Worm (Caenorhabditis elegans) whole organism, young adult: Measurements from ENCODE around the gene T20G5.8.
A peak's percentile ranks its signal among the peaks of the same experiment; 100 is the strongest.

ENCODE experiments used
- B0261.1 ChIP-seq: sonication (generic microtip); optimal IDR thresholded peaks from 2 replicates; lab custom pipeline; 2016; ENCODE audit warnings: mild to moderate bottlenecking, missing genetic modification characterization, moderate library complexity, missing compliant biosample characterization
- F33H1.4 ChIP-seq: fragments of 200-800 bp; sonication (Bioruptor generic); IDR thresholded peaks from 2 replicates; pipeline ENCODE4 v1.3.6; 2022; ENCODE audit warnings: missing genetic modification reagents, missing genetic modification characterization, missing compliant biosample characterization
- F49E8.2 ChIP-seq: sonication (generic microtip); optimal IDR thresholded peaks from 3 replicates; lab custom pipeline; 2017; ENCODE audit warnings: missing genetic modification characterization, mild to moderate bottlenecking, missing compliant biosample characterization, antibody characterized with exemption, moderate library complexity; ENCODE audit not compliant: insufficient read depth
- F57A8.1 ChIP-seq: fragments of 200-800 bp; sonication (Bioruptor generic); optimal IDR thresholded peaks from 2 replicates; lab custom pipeline; 2018; ENCODE audit warnings: mild to moderate bottlenecking, missing genetic modification characterization, moderate library complexity, missing compliant biosample characterization
- K12H6.12 ChIP-seq: fragments of 200-800 bp; sonication (Bioruptor generic); optimal IDR thresholded peaks from 2 replicates; lab custom pipeline; 2018; ENCODE audit warnings: mild to moderate bottlenecking, missing genetic modification characterization, missing compliant biosample characterization
- T07F8.4 ChIP-seq: sonication (generic microtip); optimal IDR thresholded peaks from 2 replicates; lab custom pipeline; 2016; ENCODE audit warnings: mild to moderate bottlenecking, missing genetic modification characterization, moderate library complexity, missing compliant biosample characterization
- T26A5.8 ChIP-seq: sonication (generic microtip); optimal IDR thresholded peaks from 2 replicates; lab custom pipeline; 2016; ENCODE audit warnings: missing genetic modification characterization, missing compliant biosample characterization
- Y53F4B.3 ChIP-seq: fragments of 200-800 bp; sonication (Bioruptor generic); IDR thresholded peaks from 2 replicates; pipeline ENCODE4 v1.3.6; 2022; ENCODE audit warnings: missing genetic modification reagents, missing genetic modification characterization, missing compliant biosample characterization
- ZK185.1 ChIP-seq: sonication (generic microtip); optimal IDR thresholded peaks from 2 replicates; lab custom pipeline; 2016; ENCODE audit warnings: mild to moderate bottlenecking, missing genetic modification characterization, missing compliant biosample characterization; ENCODE audit not compliant: poor library complexity, severe bottlenecking
- ama-1 ChIP-seq, 3 experiments: fragments of 150-350 bp in 1 of 3; sonication (generic microtip) in 2 of 3; optimal IDR thresholded peaks; 2 replicates each; lab custom pipeline; 2014 to 2018; ENCODE audit warnings: missing biosample characterization in 2 of 3, missing genetic modification characterization in 2 of 3, missing genetic modification reagents in 2 of 3
- aptf-3 ChIP-seq: fragments of 200-800 bp; sonication (Bioruptor generic); IDR thresholded peaks from 2 replicates; pipeline ENCODE4 v1.3.6; 2022; ENCODE audit warnings: missing genetic modification characterization, missing compliant biosample characterization
- attf-5 ChIP-seq: fragments of 200-800 bp; sonication (Bioruptor generic); optimal IDR thresholded peaks from 2 replicates; lab custom pipeline; 2018; ENCODE audit warnings: mild to moderate bottlenecking, missing genetic modification characterization, missing compliant biosample characterization
- ceh-58 ChIP-seq: fragments of 200-800 bp; sonication (Bioruptor generic); IDR thresholded peaks from 2 replicates; pipeline ENCODE4 v1.3.6; 2022; ENCODE audit warnings: missing genetic modification characterization, missing compliant biosample characterization
- ceh-79 ChIP-seq: sonication (generic microtip); optimal IDR thresholded peaks from 2 replicates; lab custom pipeline; 2017; ENCODE audit warnings: mild to moderate bottlenecking, missing genetic modification characterization, missing compliant biosample characterization
- die-1 ChIP-seq: sonication (generic microtip); optimal IDR thresholded peaks from 2 replicates; lab custom pipeline; 2016; ENCODE audit warnings: missing genotype, mild to moderate bottlenecking, missing genetic modification characterization, missing compliant biosample characterization
- egl-18 ChIP-seq: fragments of 200-800 bp; sonication (Bioruptor generic); IDR thresholded peaks from 2 replicates; pipeline ENCODE4 v1.3.6; 2022; ENCODE audit warnings: missing genetic modification reagents, missing genetic modification characterization, missing compliant biosample characterization
- ets-4 ChIP-seq: fragments of 200-800 bp; sonication (Bioruptor generic); optimal IDR thresholded peaks from 2 replicates; lab custom pipeline; 2018; ENCODE audit warnings: mild to moderate bottlenecking, missing genetic modification characterization, missing compliant biosample characterization
- him-1 ChIP-seq: sonication (generic microtip); optimal IDR thresholded peaks from 2 replicates; lab custom pipeline; 2016; ENCODE audit warnings: missing genotype, missing genetic modification reagents, missing genetic modification characterization, missing compliant biosample characterization
- hmg-1.2 ChIP-seq: fragments of 200-800 bp; sonication (Bioruptor generic); IDR thresholded peaks from 2 replicates; pipeline ENCODE4 v1.3.6; 2022; ENCODE audit warnings: missing genetic modification reagents, missing genetic modification characterization, missing compliant biosample characterization
- lin-26 ChIP-seq: fragments of 200-800 bp; sonication (Bioruptor generic); IDR thresholded peaks from 2 replicates; pipeline ENCODE4 v1.3.6; 2022; ENCODE audit warnings: missing genetic modification reagents, missing genetic modification characterization, missing compliant biosample characterization
- lin-35 ChIP-seq, 3 experiments: fragments of 150-350 bp in 2 of 3; sonication (generic microtip) in 1 of 3; optimal IDR thresholded peaks; 2 replicates each; lab custom pipeline; 2014 to 2018; ENCODE audit warnings: missing biosample characterization in 3 of 3, missing genetic modification characterization in 3 of 3, missing genetic modification reagents in 3 of 3
- lsy-27 ChIP-seq: sonication (generic microtip); optimal IDR thresholded peaks from 2 replicates; lab custom pipeline; 2017; ENCODE audit warnings: missing genetic modification characterization, mild to moderate bottlenecking, missing compliant biosample characterization, antibody characterized with exemption, missing genotype, borderline replicate concordance; ENCODE audit not compliant: insufficient read depth
- madf-10 ChIP-seq: sonication (generic microtip); optimal IDR thresholded peaks from 2 replicates; lab custom pipeline; 2016; ENCODE audit warnings: mild to moderate bottlenecking, missing genetic modification characterization, missing compliant biosample characterization
- mel-28 ChIP-seq: sonication (generic microtip); optimal IDR thresholded peaks from 2 replicates; lab custom pipeline; 2016; ENCODE audit warnings: borderline replicate concordance, mild to moderate bottlenecking, missing genetic modification characterization, missing compliant biosample characterization
- nfya-1 ChIP-seq: sonication (generic microtip); optimal IDR thresholded peaks from 2 replicates; lab custom pipeline; 2017; ENCODE audit warnings: antibody characterized with exemption, missing compliant biosample characterization, missing genetic modification characterization, borderline replicate concordance; ENCODE audit not compliant: insufficient read depth
- nfyb-1 ChIP-seq: fragments of 200-800 bp; sonication (Bioruptor generic); IDR thresholded peaks from 2 replicates; pipeline ENCODE4 v1.3.6; 2022; ENCODE audit warnings: missing genetic modification reagents, missing genetic modification characterization, missing compliant biosample characterization
- nhr-80 ChIP-seq: sonication (generic microtip); optimal IDR thresholded peaks from 2 replicates; lab custom pipeline; 2016; ENCODE audit warnings: missing genetic modification characterization, missing compliant biosample characterization
- rcor-1 ChIP-seq: fragments of 200-800 bp; sonication (Bioruptor generic); IDR thresholded peaks from 2 replicates; pipeline ENCODE4 v1.3.6; 2022; ENCODE audit warnings: missing genetic modification reagents, missing genetic modification characterization, missing compliant biosample characterization
- rpc-1 ChIP-seq, 2 experiments: fragments of 150-350 bp in 1 of 2; sonication (generic microtip) in 1 of 2; optimal IDR thresholded peaks; 2 replicates each; lab custom pipeline; 2014 to 2018; ENCODE audit warnings: missing biosample characterization in 1 of 2, missing genetic modification characterization in 1 of 2, missing genetic modification reagents in 1 of 2, missing genotype in 1 of 2
- somi-1 ChIP-seq: fragments of 200-800 bp; sonication (Bioruptor generic); optimal IDR thresholded peaks from 2 replicates; lab custom pipeline; 2018; ENCODE audit warnings: mild to moderate bottlenecking, missing genetic modification characterization, missing compliant biosample characterization
- tbp1 ChIP-seq: fragments of 200-800 bp; sonication (Bioruptor generic); optimal IDR thresholded peaks from 2 replicates; lab custom pipeline; 2018; ENCODE audit warnings: mild to moderate bottlenecking, missing genetic modification characterization, missing compliant biosample characterization
- tlf-1 ChIP-seq: fragments of 200-800 bp; sonication (Bioruptor generic); optimal IDR thresholded peaks from 2 replicates; lab custom pipeline; 2018; ENCODE audit warnings: mild to moderate bottlenecking, missing genetic modification characterization, missing compliant biosample characterization
- unc-62 ChIP-seq: fragments of 150-350 bp; optimal IDR thresholded peaks from 2 replicates; lab custom pipeline; 2014; ENCODE audit warnings: missing biosample characterization, missing genetic modification reagents, missing genetic modification characterization
- zim-3 ChIP-seq: sonication (generic microtip); optimal IDR thresholded peaks from 2 replicates; lab custom pipeline; 2017; ENCODE audit warnings: mild to moderate bottlenecking, missing genetic modification characterization, moderate library complexity, missing compliant biosample characterization
- ztf-22 ChIP-seq: fragments of 200-800 bp; sonication (Bioruptor generic); optimal IDR thresholded peaks from 2 replicates; lab custom pipeline; 2018; ENCODE audit warnings: mild to moderate bottlenecking, missing genetic modification characterization, moderate library complexity, missing compliant biosample characterization
- ztf-25 ChIP-seq: fragments of 200-800 bp; sonication (Bioruptor generic); IDR thresholded peaks from 2 replicates; pipeline ENCODE4 v1.3.6; 2022; ENCODE audit warnings: missing genetic modification reagents, missing genetic modification characterization, missing compliant biosample characterization
- ztf-26 ChIP-seq: sonication (generic microtip); optimal IDR thresholded peaks from 2 replicates; lab custom pipeline; 2017; ENCODE audit warnings: missing genetic modification characterization, missing compliant biosample characterization
- ztf-28 ChIP-seq: fragments of 200-800 bp; sonication (Bioruptor generic); IDR thresholded peaks from 2 replicates; pipeline ENCODE4 v1.3.6; 2022; ENCODE audit warnings: missing genetic modification reagents, missing genetic modification characterization, missing compliant biosample characterization
- ztf-3 ChIP-seq: fragments of 200-800 bp; sonication (Bioruptor generic); optimal IDR thresholded peaks from 2 replicates; lab custom pipeline; 2018; ENCODE audit warnings: mild to moderate bottlenecking, missing genetic modification characterization, missing compliant biosample characterization

T20G5.8 gene

DNA sequence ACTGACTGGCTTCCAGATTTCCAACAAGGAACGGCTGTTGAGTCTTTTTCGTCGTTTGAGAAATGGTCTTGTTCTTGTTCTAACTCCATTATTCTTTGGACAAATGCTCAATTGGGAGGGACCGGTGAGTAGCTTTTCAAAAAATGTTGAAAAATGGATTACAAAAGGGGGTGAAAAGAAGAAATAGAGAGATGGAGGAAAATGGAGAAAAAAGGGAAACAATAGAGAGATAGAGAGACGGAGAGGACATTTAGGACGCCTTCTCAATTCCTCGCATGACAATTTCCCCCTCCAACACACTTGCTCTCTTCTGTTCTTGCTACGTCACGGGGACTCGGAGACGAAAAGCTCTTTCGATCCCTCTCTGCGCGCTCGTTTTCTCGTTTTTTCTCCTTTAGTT, 46.1 kb upstream of the T20G5.8 start (continued):
- TF ChIP-seq rcor-1 (0 out of 2 replicates have a peak, but pooled peaks have one; percentile 8), ztf-26 (no peak), F49E8.2 (no peak), mel-28 (tag; lab: Kevin White, UChicago) (no peak), tlf-1 (GFP tag; lab: Kevin White, UChicago) (no peak), nfyb-1 (peak; percentile 63; the same call in 1 of the 2 replicates), die-1 (tag; lab: Kevin White, UChicago) (no peak), madf-10 (no peak), unc-62 (GFP tag; lab: Kevin White, UChicago) (no peak), lin-26 (GFP tag; lab: Robert Waterston, UW) (no peak), K12H6.12 (tag; lab: Kevin White, UChicago) (peak; percentile 49), ZK185.1 (tag; lab: Kevin White, UChicago) (no peak), ztf-22 (GFP tag; lab: Kevin White, UChicago) (no peak), lin-35 (GFP tag; optimal IDR thresholded peaks at IDR 0.05; lab: Kevin White, UChicago) (peak in 1 of 3 experiments; percentile 27)

DNA sequence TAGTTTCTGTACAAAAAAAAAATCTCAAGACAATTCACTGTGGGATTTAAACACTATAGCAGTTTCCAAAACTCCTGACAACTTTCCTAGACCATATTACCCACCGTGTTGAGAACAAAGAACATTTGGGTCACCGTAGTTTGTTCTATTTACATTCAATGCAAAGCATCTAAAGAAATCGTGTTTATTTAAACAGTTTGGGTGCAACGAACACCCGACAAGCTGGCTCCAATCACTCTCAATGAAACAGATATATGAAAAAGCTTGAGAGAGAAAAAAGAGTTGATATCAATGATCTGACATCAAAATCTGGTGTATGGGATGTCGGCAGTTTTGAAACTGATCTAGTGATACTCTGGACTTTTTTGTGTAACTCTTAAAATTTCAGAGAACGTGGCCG, 44.2 kb upstream of the T20G5.8 start:
- peak; percentile 4 for TF ChIP-seq zim-3 (tag; lab: Kevin White, UChicago)
- TF ChIP-seq lsy-27 (tag; lab: Kevin White, UChicago): no peak

DNA sequence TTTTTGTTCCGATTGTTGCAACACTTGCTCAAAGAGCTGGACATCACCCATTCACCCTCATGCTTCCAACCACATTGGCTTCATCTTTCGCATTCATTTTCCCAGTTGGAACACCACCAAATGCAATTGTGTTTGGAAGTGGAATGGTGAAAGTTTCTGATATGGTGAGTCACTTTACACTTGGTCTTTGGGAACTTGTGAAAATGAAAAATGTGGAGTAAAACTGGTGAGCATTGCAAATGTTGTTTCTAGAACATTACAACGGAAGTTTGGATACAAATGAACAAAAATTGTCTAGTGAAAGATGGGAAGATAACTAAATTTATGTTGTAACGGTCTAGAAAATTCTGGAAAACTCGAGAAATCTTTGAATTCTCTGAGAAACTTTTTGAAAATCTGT, 42.9 kb upstream of the T20G5.8 start:
- TF ChIP-seq him-1 (tag; lab: Kevin White, UChicago) (no peak), aptf-3 (GFP tag; lab: Robert Waterston, UW) (no peak), T07F8.4 (tag; lab: Kevin White, UChicago) (no peak), T26A5.8 (tag; lab: Kevin White, UChicago) (no peak), F49E8.2 (no peak), nfya-1 (tag; lab: Kevin White, UChicago) (no peak), ceh-58 (GFP tag; lab: Robert Waterston, UW) (no peak), ztf-3 (GFP tag; lab: Kevin White, UChicago) (no peak), ztf-28 (no peak)
- TF ChIP-seq, all 124 proteins: peak for 0

DNA sequence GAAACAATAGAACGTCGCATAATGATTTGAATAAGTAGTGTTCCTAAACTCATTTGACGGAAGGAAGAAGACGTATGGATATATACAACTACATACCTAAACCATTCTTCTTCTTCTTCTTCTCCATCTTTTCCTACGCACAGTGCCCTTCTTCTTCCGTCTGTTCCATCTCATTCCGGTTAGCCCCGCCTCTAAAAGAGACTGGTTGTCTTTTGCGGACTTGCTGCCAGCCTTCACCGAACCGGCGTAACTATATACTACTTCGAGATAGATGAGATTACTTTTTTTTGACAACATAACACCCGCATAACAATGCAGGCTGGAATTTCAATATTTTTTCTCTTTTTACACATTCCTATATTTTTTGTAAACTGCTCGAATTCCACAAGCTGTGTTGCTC, 38.8 kb upstream of the T20G5.8 start, which contains the start of the genes K08E5.5 and mua-3:
Gene K08E5.5, minus strand, starts transcription at position 101 of the 400 bp plus-strand sequence.
Gene mua-3, plus strand, starts transcription at position 313 of the 400 bp plus-strand sequence.
- no peak for TF ChIP-seq ceh-79
- TF ChIP-seq nfya-1 (tag; lab: Kevin White, UChicago): no peak
- no peak for TF ChIP-seq F57A8.1 (GFP tag; lab: Kevin White, UChicago)
- no peak for TF ChIP-seq hmg-1.2 (GFP tag; lab: Robert Waterston, UW)
- no peak for TF ChIP-seq F33H1.4
- TF ChIP-seq attf-5 (GFP tag; lab: Kevin White, UChicago): no peak
- no peak for TF ChIP-seq Y53F4B.3 (GFP tag; lab: Robert Waterston, UW)
- TF ChIP-seq egl-18 (GFP tag; lab: Robert Waterston, UW): no peak
- no peak for TF ChIP-seq somi-1 (GFP tag; lab: Kevin White, UChicago)
- no peak for TF ChIP-seq K12H6.12 (tag; lab: Kevin White, UChicago)
- TF ChIP-seq ama-1 (optimal IDR thresholded peaks at IDR 0.05; lab: Kevin White, UChicago): no peak
- no peak for TF ChIP-seq ama-1 (GFP tag; optimal IDR thresholded peaks at IDR 0.05; lab: Kevin White, UChicago)
- no peak for TF ChIP-seq ztf-25 (GFP tag; lab: Robert Waterston, UW)
- TF ChIP-seq ztf-3 (GFP tag; lab: Kevin White, UChicago): no peak
- no peak for TF ChIP-seq tbp1 (GFP tag; lab: Kevin White, UChicago)
- no peak for TF ChIP-seq B0261.1 (tag; lab: Kevin White, UChicago)
- no peak for TF ChIP-seq rpc-1 (optimal IDR thresholded peaks at IDR 0.05; lab: Kevin White, UChicago)
- TF ChIP-seq rpc-1 (tag; optimal IDR thresholded peaks at IDR 0.05; lab: Kevin White, UChicago): no peak
- no peak for TF ChIP-seq ets-4 (GFP tag; lab: Kevin White, UChicago)
- TF ChIP-seq madf-10: no peak
- TF ChIP-seq nhr-80: no peak
